Worm (Caenorhabditis elegans) whole organism, mixed stage, embryonic: ENCODE data around the gene srd-21.

Source experiments
- M03D4.4 ChIP-seq: sonication (generic microtip); optimal IDR thresholded peaks from 2 replicates; lab custom pipeline; 2017; ENCODE audit warnings: mild to moderate bottlenecking, missing genetic modification characterization, missing compliant biosample characterization
- blmp-1 ChIP-seq: fragments of 150-350 bp; optimal IDR thresholded peaks from 2 replicates; lab custom pipeline; 2014; ENCODE audit warnings: missing biosample characterization, missing genetic modification characterization
- ceh-39 ChIP-seq: fragments of 150-350 bp; optimal IDR thresholded peaks from 2 replicates; lab custom pipeline; 2014; ENCODE audit warnings: missing biosample characterization, missing genetic modification characterization
- ceh-43 ChIP-seq: fragments of 200-800 bp; sonication (Bioruptor generic); optimal IDR thresholded peaks from 2 replicates; lab custom pipeline; 2018; ENCODE audit warnings: mild to moderate bottlenecking, missing genetic modification characterization, moderate library complexity, missing compliant biosample characterization
- ceh-83 ChIP-seq: fragments of 200-800 bp; sonication (Bioruptor generic); optimal IDR thresholded peaks from 2 replicates; lab custom pipeline; 2018; ENCODE audit warnings: mild to moderate bottlenecking, missing genetic modification characterization, missing compliant biosample characterization
- ces-1 ChIP-seq: fragments of 150-350 bp; optimal IDR thresholded peaks from 2 replicates; lab custom pipeline; 2014; ENCODE audit warnings: missing biosample characterization, missing genetic modification reagents, missing genetic modification characterization
- cnd-1 ChIP-seq: fragments of 200-800 bp; sonication (Bioruptor generic); optimal IDR thresholded peaks from 2 replicates; lab custom pipeline; 2018; ENCODE audit warnings: mild to moderate bottlenecking, missing genetic modification characterization, missing compliant biosample characterization
- drap-1 ChIP-seq: fragments of 200-800 bp; sonication (Bioruptor generic); optimal IDR thresholded peaks from 3 replicates; lab custom pipeline; 2018; ENCODE audit warnings: mild to moderate bottlenecking, missing genetic modification characterization, missing compliant biosample characterization
- elt-1 ChIP-seq: sonication (generic microtip); optimal IDR thresholded peaks from 2 replicates; lab custom pipeline; 2017; ENCODE audit warnings: missing genetic modification characterization, mild to moderate bottlenecking, missing compliant biosample characterization, antibody characterized with exemption, moderate library complexity, borderline replicate concordance; ENCODE audit not compliant: insufficient read depth
- elt-3 ChIP-seq: fragments of 150-350 bp; optimal IDR thresholded peaks from 2 replicates; lab custom pipeline; 2014; ENCODE audit warnings: missing biosample characterization, missing genetic modification characterization
- flh-1 ChIP-seq: fragments of 200-800 bp; sonication (Bioruptor generic); optimal IDR thresholded peaks from 2 replicates; lab custom pipeline; 2018; ENCODE audit warnings: mild to moderate bottlenecking, missing genetic modification characterization, moderate library complexity, missing compliant biosample characterization
- ham-2 ChIP-seq: fragments of 200-800 bp; sonication (Bioruptor generic); optimal IDR thresholded peaks from 2 replicates; lab custom pipeline; 2018; ENCODE audit warnings: mild to moderate bottlenecking, missing genetic modification characterization, missing compliant biosample characterization
- hlh-1 ChIP-seq: fragments of 150-350 bp; optimal IDR thresholded peaks from 2 replicates; lab custom pipeline; 2014; ENCODE audit warnings: missing biosample characterization, missing genetic modification reagents, missing genetic modification characterization
- lin-13 ChIP-seq: fragments of 150-350 bp; optimal IDR thresholded peaks from 2 replicates; lab custom pipeline; 2014; ENCODE audit warnings: missing biosample characterization, missing genetic modification characterization
- lin-32 ChIP-seq: fragments of 200-800 bp; sonication (Bioruptor generic); optimal IDR thresholded peaks from 2 replicates; lab custom pipeline; 2018; ENCODE audit warnings: mild to moderate bottlenecking, missing genetic modification characterization, missing compliant biosample characterization
- lsy-2 ChIP-seq: fragments of 150-350 bp; optimal IDR thresholded peaks from 2 replicates; lab custom pipeline; 2014; ENCODE audit warnings: missing biosample characterization, missing genetic modification characterization
- mab-5 ChIP-seq: fragments of 150-350 bp; optimal IDR thresholded peaks from 2 replicates; lab custom pipeline; 2014; ENCODE audit warnings: missing biosample characterization, missing genetic modification characterization
- mep-1 ChIP-seq: fragments of 150-350 bp; optimal IDR thresholded peaks from 2 replicates; lab custom pipeline; 2017; ENCODE audit warnings: missing biosample characterization, missing genetic modification reagents, missing genetic modification characterization, inconsistent platforms
- mls-2 ChIP-seq: sonication (generic microtip); optimal IDR thresholded peaks from 2 replicates; lab custom pipeline; 2016; ENCODE audit warnings: mild to moderate bottlenecking, missing genetic modification characterization, moderate library complexity, missing compliant biosample characterization
- nhr-12 ChIP-seq: fragments of 150-350 bp; optimal IDR thresholded peaks from 2 replicates; lab custom pipeline; 2014; ENCODE audit warnings: missing biosample characterization, missing genetic modification characterization
- nhr-2 ChIP-seq: fragments of 150-350 bp; optimal IDR thresholded peaks from 2 replicates; lab custom pipeline; 2014; ENCODE audit warnings: missing biosample characterization, missing genetic modification characterization
- nhr-237 ChIP-seq: fragments of 150-350 bp; optimal IDR thresholded peaks from 2 replicates; lab custom pipeline; 2014; ENCODE audit warnings: missing biosample characterization, missing genetic modification characterization
- nhr-28 ChIP-seq: fragments of 150-350 bp; optimal IDR thresholded peaks from 2 replicates; lab custom pipeline; 2014; ENCODE audit warnings: missing biosample characterization, missing genetic modification characterization
- nhr-76 ChIP-seq: sonication (generic microtip); optimal IDR thresholded peaks from 2 replicates; lab custom pipeline; 2017; ENCODE audit warnings: missing biosample characterization, missing genetic modification characterization
- pha-4 ChIP-seq: fragments of 150-350 bp; optimal IDR thresholded peaks from 2 replicates; lab custom pipeline; 2018; ENCODE audit warnings: missing biosample characterization, missing genetic modification reagents, missing genetic modification characterization
- sem-2 ChIP-seq: fragments of 200-800 bp; sonication (Bioruptor generic); optimal IDR thresholded peaks from 2 replicates; lab custom pipeline; 2018; ENCODE audit warnings: mild to moderate bottlenecking, missing genetic modification characterization, missing compliant biosample characterization
- snpc-4 ChIP-seq: fragments of 150-350 bp; optimal IDR thresholded peaks from 2 replicates; lab custom pipeline; 2014; ENCODE audit warnings: missing biosample characterization, missing genetic modification characterization
- sptf-1 ChIP-seq: sonication (generic microtip); optimal IDR thresholded peaks from 2 replicates; lab custom pipeline; 2017; ENCODE audit warnings: mild to moderate bottlenecking, missing genetic modification characterization, moderate library complexity, missing compliant biosample characterization
- tbx-8 ChIP-seq: fragments of 200-800 bp; sonication (Bioruptor generic); optimal IDR thresholded peaks from 2 replicates; lab custom pipeline; 2018; ENCODE audit warnings: mild to moderate bottlenecking, missing genetic modification characterization, moderate library complexity, missing compliant biosample characterization
- unc-120 ChIP-seq: sonication (generic microtip); optimal IDR thresholded peaks from 2 replicates; lab custom pipeline; 2017; ENCODE audit warnings: missing genetic modification characterization, missing compliant biosample characterization; ENCODE audit not compliant: poor library complexity, severe bottlenecking
- unc-39 ChIP-seq: fragments of 150-350 bp; optimal IDR thresholded peaks from 2 replicates; lab custom pipeline; 2014; ENCODE audit warnings: missing biosample characterization, missing genetic modification characterization
- unc-62 ChIP-seq: fragments of 150-350 bp; optimal IDR thresholded peaks from 2 replicates; lab custom pipeline; 2014; ENCODE audit warnings: missing biosample characterization, missing genetic modification reagents, missing genetic modification characterization
- zip-8 ChIP-seq: fragments of 150-350 bp; optimal IDR thresholded peaks from 2 replicates; lab custom pipeline; 2014; ENCODE audit warnings: missing biosample characterization, missing genetic modification characterization
- ztf-11 ChIP-seq: fragments of 150-350 bp; optimal IDR thresholded peaks from 2 replicates; lab custom pipeline; 2014; ENCODE audit warnings: missing biosample characterization, missing genetic modification characterization

Gene srd-21

ce11 chrV:16620874-16621273, 8.8 kb upstream of the srd-21 start, which contains the start of gene Y70C5A.3:
Y70C5A.3 (minus strand) TSS chrV:16620923.
- TF ChIP-seq nhr-12 (tag; lab: Kevin White, UChicago): no peak
- TF ChIP-seq mab-5 (tag; lab: Kevin White, UChicago): no peak
- no peak for TF ChIP-seq M03D4.4 (tag; lab: Kevin White, UChicago)
- TF ChIP-seq nhr-237 (tag; lab: Kevin White, UChicago): no peak
- no peak for TF ChIP-seq flh-1 (GFP tag; lab: Kevin White, UChicago)
- TF ChIP-seq blmp-1: no peak
- TF ChIP-seq ztf-11: no peak
- TF ChIP-seq, all 35 proteins: peak for 0

DNA sequence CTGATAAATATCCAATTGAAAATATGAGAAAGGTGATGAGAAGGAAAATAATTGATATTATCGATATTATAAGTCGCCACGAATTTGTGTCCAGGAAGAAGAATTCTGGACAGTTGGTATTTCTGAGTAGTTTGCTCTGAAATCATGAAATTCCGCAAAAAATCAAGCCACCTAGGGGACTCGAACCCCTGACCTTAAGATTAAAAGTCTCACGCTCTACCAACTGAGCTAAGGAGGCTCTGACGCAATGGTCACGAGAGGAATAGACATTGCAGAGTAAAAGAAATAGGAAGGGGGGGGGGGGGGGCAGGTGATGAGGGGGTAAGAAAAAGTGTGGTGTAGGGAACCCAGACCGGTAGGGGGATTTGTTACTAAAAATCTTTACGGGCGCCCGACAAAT, 7.8 kb upstream of the srd-21 start:
- TF ChIP-seq elt-3 (tag; lab: Kevin White, UChicago) (no peak), ztf-11 (no peak), ceh-83 (GFP tag; lab: Kevin White, UChicago) (no peak), M03D4.4 (tag; lab: Kevin White, UChicago) (peak; percentile 66), pha-4 (no peak), lin-32 (GFP tag; lab: Kevin White, UChicago) (no peak), ces-1 (GFP tag; lab: Kevin White, UChicago) (no peak), ham-2 (no peak), cnd-1 (tag; lab: Kevin White, UChicago) (peak; percentile 51), unc-39 (tag; lab: Kevin White, UChicago) (no peak), ceh-43 (GFP tag; lab: Kevin White, UChicago) (no peak), mls-2 (tag; lab: Kevin White, UChicago) (peak; percentile 14), lsy-2 (no peak), nhr-237 (tag; lab: Kevin White, UChicago) (no peak), mab-5 (tag; lab: Kevin White, UChicago) (no peak), drap-1 (peak; percentile 47), lin-13 (tag; lab: Kevin White, UChicago) (no peak), snpc-4 (tag; lab: Kevin White, UChicago) (no peak), hlh-1 (peak; percentile 3), unc-62 (GFP tag; lab: Kevin White, UChicago) (no peak), ceh-39 (tag; lab: Kevin White, UChicago) (no peak), elt-1 (tag; lab: Kevin White, UChicago) (no peak), mep-1 (tag; lab: Kevin White, UChicago) (no peak), blmp-1 (no peak), sem-2 (GFP tag; lab: Kevin White, UChicago) (peak; percentile 36), nhr-2 (tag; lab: Kevin White, UChicago) (no peak), unc-120 (tag; lab: Kevin White, UChicago) (no peak), sptf-1 (tag; lab: Kevin White, UChicago) (peak; percentile 75), flh-1 (GFP tag; lab: Kevin White, UChicago) (peak; percentile 17), nhr-76 (tag; lab: Kevin White, UChicago) (no peak), zip-8 (tag; lab: Kevin White, UChicago) (no peak), tbx-8 (no peak), nhr-28 (tag; lab: Kevin White, UChicago) (no peak)
- TF ChIP-seq, all 35 proteins: peak for 8

DNA sequence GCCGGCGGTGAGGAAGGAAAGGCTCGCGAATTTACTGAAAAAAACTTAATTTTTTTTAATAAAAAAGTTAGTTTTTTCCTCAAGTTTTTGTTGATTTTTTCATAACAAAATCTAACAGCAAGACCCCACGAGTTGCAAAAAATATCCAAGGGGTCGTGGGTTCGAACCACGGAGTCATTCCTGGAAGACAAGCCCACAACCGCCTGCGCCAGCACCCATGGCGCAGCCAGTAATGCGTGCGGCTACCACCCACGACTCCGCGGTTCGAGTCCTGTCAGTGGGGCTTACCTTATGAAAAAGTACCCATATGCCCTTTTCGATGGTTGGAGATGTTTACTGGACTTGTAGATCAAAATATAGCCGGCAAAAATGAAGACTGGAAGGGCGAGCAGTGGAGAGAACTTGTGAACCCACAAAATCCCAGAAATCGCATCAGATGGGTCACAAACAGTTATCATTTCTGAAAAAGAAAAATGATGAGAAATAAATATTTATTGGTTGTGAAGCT, 6.9 kb upstream of the srd-21 start, which contains the start of gene Y70C5A.2:
Gene Y70C5A.2, minus strand, starts transcription at position 458 of the 508 bp plus-strand sequence.
- no peak for TF ChIP-seq elt-1 (tag; lab: Kevin White, UChicago)
- TF ChIP-seq snpc-4 (tag; lab: Kevin White, UChicago): no peak
- no peak for TF ChIP-seq ces-1 (GFP tag; lab: Kevin White, UChicago)
- no peak for TF ChIP-seq lin-32 (GFP tag; lab: Kevin White, UChicago)
- TF ChIP-seq ceh-39 (tag; lab: Kevin White, UChicago): no peak
- no peak for TF ChIP-seq unc-39 (tag; lab: Kevin White, UChicago)
- TF ChIP-seq zip-8 (tag; lab: Kevin White, UChicago): no peak
- TF ChIP-seq mab-5 (tag; lab: Kevin White, UChicago): no peak
- no peak for TF ChIP-seq nhr-76 (tag; lab: Kevin White, UChicago)
- no peak for TF ChIP-seq hlh-1
- no peak for TF ChIP-seq sptf-1 (tag; lab: Kevin White, UChicago)
- no peak for TF ChIP-seq nhr-2 (tag; lab: Kevin White, UChicago)
- no peak for TF ChIP-seq mep-1 (tag; lab: Kevin White, UChicago)
- TF ChIP-seq M03D4.4 (tag; lab: Kevin White, UChicago): no peak
- TF ChIP-seq mls-2 (tag; lab: Kevin White, UChicago): no peak
- TF ChIP-seq lin-13 (tag; lab: Kevin White, UChicago): no peak
